Fruit fly (Drosophila melanogaster) whole organism, embryonic: ENCODE data around the gene Decay.

Source experiments
- Abd-B ChIP-seq: fragments of 200-800 bp; sonication (Bioruptor generic); optimal IDR thresholded peaks from 2 replicates; lab custom pipeline; 2018; ENCODE audit warnings: missing biosample characterization, mild to moderate bottlenecking, missing genetic modification characterization, moderate library complexity
- Atf-2 ChIP-seq: fragments of 200-800 bp; sonication (Bioruptor generic); optimal IDR thresholded peaks from 2 replicates; lab custom pipeline; 2016; ENCODE audit warnings: missing biosample characterization, missing genetic modification characterization
- CG14014 ChIP-seq: fragments of 200-800 bp; sonication (Bioruptor generic); IDR thresholded peaks from 2 replicates; pipeline ENCODE4 v1.3.6; 2022; ENCODE audit warnings: missing biosample characterization, missing genetic modification characterization
- CG1529 ChIP-seq: fragments of 200-800 bp; sonication (Bioruptor generic); optimal IDR thresholded peaks from 3 replicates; lab custom pipeline; 2018; ENCODE audit warnings: missing biosample characterization, missing genetic modification characterization
- CG17829 ChIP-seq: fragments of 200-800 bp; optimal IDR thresholded peaks from 2 replicates; lab custom pipeline; 2019; ENCODE audit warnings: missing biosample characterization, mild to moderate bottlenecking, missing genetic modification characterization, moderate library complexity
- Ravus ChIP-seq: fragments of 200-800 bp; sonication (Bioruptor generic); IDR thresholded peaks from 2 replicates; pipeline ENCODE4 v1.3.6; 2022; ENCODE audit warnings: missing biosample characterization, missing genetic modification characterization
- lbe ChIP-seq: fragments of 200-800 bp; sonication (Bioruptor generic); optimal IDR thresholded peaks from 2 replicates; lab custom pipeline; 2016; ENCODE audit warnings: missing biosample characterization, mild to moderate bottlenecking, missing genetic modification characterization
- sens ChIP-seq: fragments of 200-800 bp; sonication (Bioruptor generic); peaks from one replicate; lab custom pipeline; 2016; ENCODE audit warnings: missing biosample characterization, missing genetic modification characterization

DNA sequence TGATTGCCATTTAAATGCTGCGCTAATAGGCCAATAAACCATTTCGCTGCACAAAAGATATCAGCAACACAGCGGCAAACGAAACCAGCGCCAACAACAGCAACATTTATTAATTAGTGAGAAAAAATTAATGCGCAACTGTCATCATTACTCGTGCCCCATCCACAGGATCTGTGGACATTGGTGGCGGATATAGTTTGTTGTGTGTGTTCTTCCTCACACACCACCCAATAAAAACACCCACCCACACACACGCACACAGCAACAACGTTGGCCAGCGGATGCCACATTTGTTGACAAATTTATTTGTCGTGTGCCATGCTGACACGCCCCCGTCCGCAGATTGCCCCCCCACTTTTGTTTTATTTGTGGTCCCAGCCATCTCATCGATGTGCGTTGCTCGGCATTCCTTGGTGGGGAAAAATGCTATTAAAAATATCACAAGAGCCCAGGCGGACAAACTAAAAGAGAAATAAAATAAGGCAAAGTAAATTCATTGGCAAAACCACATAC lies 17.4 kb upstream of the Decay start:
- TF ChIP-seq sens (peak; percentile 17), CG1529 (GFP tag; lab: Kevin White, UChicago) (no peak), Ravus (no peak), lbe (GFP tag; lab: Kevin White, UChicago) (no peak), Abd-B (GFP tag; lab: Kevin White, UChicago) (no peak), CG14014 (GFP tag; lab: Robert Waterston, UW) (no peak), Atf-2 (GFP tag; lab: Kevin White, UChicago) (no peak), CG17829 (tag; lab: Kevin White, UChicago) (no peak)
